Worm (Caenorhabditis elegans) whole organism, L1 larva: Measurements from ENCODE around the gene F49C12.9.
A peak's percentile ranks its signal among the peaks of the same experiment; 100 is the strongest.

Source experiments
- C04F5.9 ChIP-seq: sonication (generic microtip); optimal IDR thresholded peaks from 2 replicates; lab custom pipeline; 2016; ENCODE audit warnings: missing genetic modification characterization, missing compliant biosample characterization
- C34B4.2 ChIP-seq: sonication (generic microtip); optimal IDR thresholded peaks from 2 replicates; lab custom pipeline; 2017; ENCODE audit warnings: mild to moderate bottlenecking, missing genetic modification characterization, missing compliant biosample characterization
- F16B12.6 ChIP-seq: fragments of 150-350 bp; optimal IDR thresholded peaks from 2 replicates; lab custom pipeline; 2014; ENCODE audit warnings: missing biosample characterization, missing genetic modification characterization
- Y116A8C.19 ChIP-seq: sonication (generic microtip); optimal IDR thresholded peaks from 2 replicates; lab custom pipeline; 2016; ENCODE audit warnings: missing compliant biosample characterization, missing genetic modification characterization, borderline replicate concordance
- aha-1 ChIP-seq: fragments of 150-350 bp; optimal IDR thresholded peaks from 2 replicates; lab custom pipeline; 2014; ENCODE audit warnings: missing biosample characterization, missing genetic modification characterization
- alr-1 ChIP-seq: fragments of 200-800 bp; sonication (Bioruptor generic); optimal IDR thresholded peaks from 2 replicates; lab custom pipeline; 2018; ENCODE audit warnings: borderline replicate concordance, mild to moderate bottlenecking, missing genetic modification characterization, missing compliant biosample characterization
- blmp-1 ChIP-seq: fragments of 150-350 bp; optimal IDR thresholded peaks from 2 replicates; lab custom pipeline; 2014; ENCODE audit warnings: missing biosample characterization, missing genetic modification characterization
- ceh-8 ChIP-seq: fragments of 200-800 bp; sonication (Bioruptor generic); optimal IDR thresholded peaks from 2 replicates; lab custom pipeline; 2018; ENCODE audit warnings: mild to moderate bottlenecking, missing genetic modification characterization, moderate library complexity, missing compliant biosample characterization
- ceh-82 ChIP-seq, 3 experiments: fragments of 150-350 bp in 1 of 3; sonication (generic microtip) in 2 of 3; optimal IDR thresholded peaks; 2 replicates each; lab custom pipeline; 2014 to 2017; ENCODE audit warnings: missing biosample characterization in 3 of 3, missing genetic modification characterization in 3 of 3
- ceh-88 ChIP-seq: fragments of 200-800 bp; sonication (Bioruptor generic); IDR thresholded peaks from 2 replicates; pipeline ENCODE4 v1.3.6; 2022; ENCODE audit warnings: missing genetic modification characterization, missing compliant biosample characterization
- dpl-1 ChIP-seq, 3 experiments: fragments of 150-350 bp in 2 of 3; sonication (generic microtip) in 1 of 3; optimal IDR thresholded peaks; 2 replicates each; lab custom pipeline; 2014 to 2017; ENCODE audit warnings: missing biosample characterization in 3 of 3, missing genetic modification characterization in 3 of 3, missing genetic modification reagents in 3 of 3
- dsc-1 ChIP-seq: sonication (generic microtip); optimal IDR thresholded peaks from 2 replicates; lab custom pipeline; 2016; ENCODE audit warnings: mild to moderate bottlenecking, missing genetic modification characterization, missing compliant biosample characterization
- efl-3 ChIP-seq: fragments of 200-800 bp; sonication (Bioruptor generic); optimal IDR thresholded peaks from 2 replicates; lab custom pipeline; 2018; ENCODE audit warnings: mild to moderate bottlenecking, missing genetic modification characterization, missing compliant biosample characterization
- egl-27 ChIP-seq, 2 experiments: fragments of 150-350 bp in 1 of 2; sonication (generic microtip); optimal IDR thresholded peaks; 3 replicates each; lab custom pipeline; 2017 to 2018; ENCODE audit warnings: missing biosample characterization in 2 of 2, missing genetic modification characterization in 2 of 2, missing genetic modification reagents in 2 of 2
- elt-2 ChIP-seq: sonication (generic microtip); optimal IDR thresholded peaks from 2 replicates; lab custom pipeline; 2016; ENCODE audit warnings: missing genetic modification characterization, mild to moderate bottlenecking, inconsistent platforms, missing compliant biosample characterization, missing genetic modification reagents
- ets-5 ChIP-seq: fragments of 200-800 bp; sonication (Bioruptor generic); IDR thresholded peaks from 2 replicates; pipeline ENCODE4 v1.3.6; 2022; ENCODE audit warnings: missing genetic modification characterization, missing compliant biosample characterization
- fkh-10 ChIP-seq: sonication (generic microtip); optimal IDR thresholded peaks from 2 replicates; lab custom pipeline; 2017; ENCODE audit warnings: missing biosample characterization, missing genetic modification reagents, missing genetic modification characterization
- fkh-4 ChIP-seq: sonication (generic microtip); optimal IDR thresholded peaks from 2 replicates; lab custom pipeline; 2016; ENCODE audit warnings: missing compliant biosample characterization, missing genetic modification characterization, borderline replicate concordance
- fkh-8 ChIP-seq: sonication (generic microtip); optimal IDR thresholded peaks from 2 replicates; lab custom pipeline; 2016; ENCODE audit warnings: mild to moderate bottlenecking, missing genetic modification characterization, missing compliant biosample characterization
- grh-1 ChIP-seq: fragments of 200-800 bp; sonication (Bioruptor generic); IDR thresholded peaks from 2 replicates; pipeline ENCODE4 v1.3.6; 2022; ENCODE audit warnings: missing genetic modification reagents, missing genetic modification characterization, missing compliant biosample characterization
- isw-1 ChIP-seq: fragments of 200-800 bp; sonication (Bioruptor generic); IDR thresholded peaks from 2 replicates; pipeline ENCODE4 v1.3.6; 2022; ENCODE audit warnings: missing genetic modification characterization, missing compliant biosample characterization
- lin-13 ChIP-seq: fragments of 150-350 bp; optimal IDR thresholded peaks from 2 replicates; lab custom pipeline; 2014; ENCODE audit warnings: missing biosample characterization, missing genetic modification reagents, missing genetic modification characterization
- lin-15B ChIP-seq: fragments of 150-350 bp; sonication (generic microtip); optimal IDR thresholded peaks from 3 replicates; lab custom pipeline; 2014; ENCODE audit warnings: missing biosample characterization, missing genetic modification characterization
- lin-39 ChIP-seq: fragments of 150-350 bp; optimal IDR thresholded peaks from 2 replicates; lab custom pipeline; 2014; ENCODE audit warnings: missing biosample characterization, missing genetic modification reagents, missing genetic modification characterization
- lir-3 ChIP-seq: sonication (generic microtip); optimal IDR thresholded peaks from 2 replicates; lab custom pipeline; 2016; ENCODE audit warnings: mild to moderate bottlenecking, missing genetic modification characterization, moderate library complexity, missing compliant biosample characterization; ENCODE audit not compliant: poor library complexity
- lsy-2 ChIP-seq, 2 experiments: fragments of 150-350 bp; optimal IDR thresholded peaks; 2 replicates each; lab custom pipeline; 2014; ENCODE audit warnings: missing biosample characterization in 2 of 2, missing genetic modification characterization in 2 of 2
- mab-9 ChIP-seq: fragments of 200-800 bp; sonication (Bioruptor generic); IDR thresholded peaks from 2 replicates; pipeline ENCODE4 v1.3.6; 2022; ENCODE audit warnings: missing genetic modification reagents, missing genetic modification characterization, missing compliant biosample characterization
- mdl-1 ChIP-seq, 2 experiments: fragments of 150-350 bp; optimal IDR thresholded peaks; 2 replicates each; lab custom pipeline; 2014 to 2017; ENCODE audit warnings: missing biosample characterization in 2 of 2, missing genetic modification characterization in 2 of 2, inconsistent platforms in 1 of 2
- mef-2 ChIP-seq: fragments of 150-350 bp; optimal IDR thresholded peaks from 2 replicates; lab custom pipeline; 2014; ENCODE audit warnings: missing biosample characterization, missing genetic modification characterization
- mep-1 ChIP-seq: fragments of 150-350 bp; optimal IDR thresholded peaks from 2 replicates; lab custom pipeline; 2014; ENCODE audit warnings: missing biosample characterization, missing genetic modification characterization
- nhr-12 ChIP-seq: sonication (generic microtip); optimal IDR thresholded peaks from 2 replicates; lab custom pipeline; 2017; ENCODE audit warnings: missing biosample characterization, missing genetic modification characterization
- nhr-19 ChIP-seq: fragments of 200-800 bp; sonication (Bioruptor generic); conservative IDR thresholded peaks from 2 replicates; pipeline ENCODE4 v1.3.6; 2022; ENCODE audit warnings: missing genetic modification characterization, missing compliant biosample characterization
- nhr-28 ChIP-seq: fragments of 150-350 bp; optimal IDR thresholded peaks from 2 replicates; lab custom pipeline; 2014; ENCODE audit warnings: missing biosample characterization, missing genetic modification characterization
- nhr-47 ChIP-seq: sonication (generic microtip); optimal IDR thresholded peaks from 2 replicates; lab custom pipeline; 2016; ENCODE audit warnings: mild to moderate bottlenecking, missing genetic modification characterization, moderate library complexity, missing compliant biosample characterization
- nhr-76 ChIP-seq: sonication (generic microtip); optimal IDR thresholded peaks from 2 replicates; lab custom pipeline; 2017; ENCODE audit warnings: missing biosample characterization, missing genetic modification characterization
- nhr-77 ChIP-seq: fragments of 150-350 bp; optimal IDR thresholded peaks from 2 replicates; lab custom pipeline; 2014; ENCODE audit warnings: missing biosample characterization, missing genetic modification characterization
- nhr-85 ChIP-seq: sonication (generic microtip); peaks from one replicate; lab custom pipeline; 2016; ENCODE audit warnings: missing genetic modification characterization, inconsistent platforms, missing compliant biosample characterization
- nhr-90 ChIP-seq: sonication (generic microtip); optimal IDR thresholded peaks from 2 replicates; lab custom pipeline; 2016; ENCODE audit warnings: mild to moderate bottlenecking, missing genetic modification characterization, missing compliant biosample characterization; ENCODE audit not compliant: poor library complexity
- pag-3 ChIP-seq: sonication (generic microtip); optimal IDR thresholded peaks from 2 replicates; lab custom pipeline; 2017; ENCODE audit warnings: missing genetic modification characterization, mild to moderate bottlenecking, missing compliant biosample characterization, antibody characterized with exemption, borderline replicate concordance; ENCODE audit not compliant: insufficient read depth
- pqm-1 ChIP-seq: sonication (generic microtip); optimal IDR thresholded peaks from 3 replicates; lab custom pipeline; 2017; ENCODE audit warnings: missing biosample characterization, missing genetic modification characterization
- snu-23 ChIP-seq: sonication (generic microtip); optimal IDR thresholded peaks from 2 replicates; lab custom pipeline; 2016; ENCODE audit warnings: missing genetic modification characterization, missing compliant biosample characterization
- sox-4 ChIP-seq: sonication (generic microtip); optimal IDR thresholded peaks from 2 replicates; lab custom pipeline; 2016; ENCODE audit warnings: missing genetic modification characterization, missing compliant biosample characterization
- sup-37 ChIP-seq: fragments of 200-800 bp; sonication (Bioruptor generic); optimal IDR thresholded peaks from 2 replicates; lab custom pipeline; 2018; ENCODE audit warnings: mild to moderate bottlenecking, missing genetic modification characterization, missing compliant biosample characterization
- tbx-2 ChIP-seq: sonication (generic microtip); optimal IDR thresholded peaks from 2 replicates; lab custom pipeline; 2016; ENCODE audit warnings: missing genetic modification characterization, missing compliant biosample characterization
- tlp-1 ChIP-seq: fragments of 150-350 bp; optimal IDR thresholded peaks from 2 replicates; lab custom pipeline; 2014; ENCODE audit warnings: missing biosample characterization, missing genetic modification characterization
- unc-130 ChIP-seq: fragments of 150-350 bp; optimal IDR thresholded peaks from 2 replicates; lab custom pipeline; 2017; ENCODE audit warnings: missing biosample characterization, missing genetic modification characterization, inconsistent platforms
- unc-86 ChIP-seq: sonication (generic microtip); optimal IDR thresholded peaks from 2 replicates; lab custom pipeline; 2016; ENCODE audit warnings: missing genetic modification characterization, missing compliant biosample characterization
- xbp-1 ChIP-seq: sonication (generic microtip); optimal IDR thresholded peaks from 2 replicates; lab custom pipeline; 2016; ENCODE audit warnings: missing genetic modification characterization, missing compliant biosample characterization
- zip-4 ChIP-seq: fragments of 200-800 bp; sonication (Bioruptor generic); optimal IDR thresholded peaks from 2 replicates; lab custom pipeline; 2018; ENCODE audit warnings: mild to moderate bottlenecking, missing genetic modification characterization, moderate library complexity, missing compliant biosample characterization
- ztf-11 ChIP-seq, 2 experiments: sonication (generic microtip); optimal IDR thresholded peaks; 2 replicates each; lab custom pipeline; 2016 to 2017; ENCODE audit warnings: missing genetic modification characterization in 2 of 2, missing biosample characterization in 1 of 2, missing compliant biosample characterization in 1 of 2
- ztf-4 ChIP-seq: fragments of 150-350 bp; optimal IDR thresholded peaks from 2 replicates; lab custom pipeline; 2014; ENCODE audit warnings: missing biosample characterization, missing genetic modification characterization

Gene F49C12.9

DNA sequence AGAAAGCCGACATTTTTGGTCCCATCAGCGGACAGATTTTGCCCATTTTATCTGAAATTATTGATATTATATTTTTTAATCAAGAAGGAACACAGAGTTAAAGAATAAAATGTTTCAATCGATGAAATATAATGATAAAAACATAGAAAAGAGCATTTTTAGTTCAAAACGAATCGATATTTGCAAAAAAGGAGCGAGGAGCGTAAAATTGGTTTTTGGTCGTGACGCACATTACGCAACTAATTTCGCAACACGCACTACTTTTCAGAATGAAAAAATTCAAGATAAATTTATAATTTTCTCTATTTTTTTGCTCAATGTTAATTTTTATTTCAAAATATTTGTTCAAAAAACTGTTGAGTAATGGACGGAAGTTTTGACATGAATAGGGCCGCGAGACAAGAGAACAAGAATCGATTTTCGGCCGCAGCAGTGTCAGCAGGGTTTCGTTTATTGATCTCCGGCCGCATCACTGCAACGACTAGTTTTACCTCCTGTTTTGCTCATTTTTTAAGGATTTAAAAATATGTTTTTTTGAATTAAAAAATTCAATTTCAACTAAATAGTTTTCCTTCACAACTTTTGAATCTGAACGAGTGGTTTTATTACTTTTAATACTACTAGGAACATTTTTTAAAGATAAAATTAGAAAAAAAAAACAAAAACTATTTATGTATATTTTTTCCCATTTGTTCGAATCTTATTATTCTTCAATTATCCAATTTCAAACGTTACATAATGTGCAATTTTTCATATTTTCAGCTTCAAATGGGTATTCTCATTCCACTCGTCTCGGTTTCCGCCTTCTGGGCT is 5.2 kb upstream of the F49C12.9 start, which contains the start of the genes F49C12.12 and vha-17 (continued):
- TF ChIP-seq xbp-1 (peak; percentile 33), nhr-77 (tag; lab: Kevin White, UChicago) (no peak), efl-3 (GFP tag; lab: Kevin White, UChicago) (no peak), unc-130 (no peak), nhr-28 (tag; lab: Kevin White, UChicago) (no peak), isw-1 (GFP tag; lab: Robert Waterston, UW) (no peak), snu-23 (GFP tag; lab: Kevin White, UChicago) (peak; percentile 68), sup-37 (GFP tag; lab: Kevin White, UChicago) (no peak), blmp-1 (peak; percentile 26), mep-1 (tag; lab: Kevin White, UChicago) (no peak), elt-2 (tag; lab: Kevin White, UChicago) (no peak), tbx-2 (tag; lab: Kevin White, UChicago) (peak; percentile 16), unc-86 (tag; lab: Kevin White, UChicago) (no peak), dsc-1 (tag; lab: Kevin White, UChicago) (no peak), pag-3 (tag; lab: Kevin White, UChicago) (no peak), aha-1 (tag; lab: Kevin White, UChicago) (no peak), lin-15B (tag; lab: Kevin White, UChicago) (no peak), ets-5 (no peak), nhr-90 (tag; lab: Kevin White, UChicago) (no peak), fkh-8 (tag; lab: Kevin White, UChicago) (no peak), fkh-4 (tag; lab: Kevin White, UChicago) (no peak), zip-4 (GFP tag; lab: Kevin White, UChicago) (peak; percentile 45), nhr-12 (tag; lab: Kevin White, UChicago) (no peak), ceh-88 (GFP tag; lab: Robert Waterston, UW) (no peak), lsy-2 (tag; optimal IDR thresholded peaks at IDR 0.05; lab: Kevin White, UChicago) (peak in 1 of 2 experiments; percentile 52), mab-9 (GFP tag; lab: Robert Waterston, UW) (no peak), sox-4 (tag; lab: Kevin White, UChicago) (no peak), F16B12.6 (tag; lab: Kevin White, UChicago) (no peak), Y116A8C.19 (tag; lab: Kevin White, UChicago) (no peak), lin-39 (no peak), C04F5.9 (tag; lab: Kevin White, UChicago) (no peak), nhr-76 (no peak), ztf-11 (tag; optimal IDR thresholded peaks at IDR 0.05; lab: Kevin White, UChicago) (no peak), egl-27 (tag; optimal IDR thresholded peaks at IDR 0.05; lab: Kevin White, UChicago) (no peak), dpl-1 (GFP tag; optimal IDR thresholded peaks at IDR 0.05; lab: Kevin White, UChicago) (peak in 2 of 3 experiments; percentile 19 to 52), alr-1 (no peak), tlp-1 (tag; lab: Kevin White, UChicago) (no peak), ztf-4 (tag; lab: Kevin White, UChicago) (no peak), ceh-82 (tag; optimal IDR thresholded peaks at IDR 0.05; lab: Kevin White, UChicago) (peak in 1 of 3 experiments; percentile 14), nhr-85 (tag; lab: Kevin White, UChicago) (peak; percentile 70), C34B4.2 (no peak), ceh-8 (GFP tag; lab: Kevin White, UChicago) (no peak), mdl-1 (tag; optimal IDR thresholded peaks at IDR 0.05; lab: Kevin White, UChicago) (no peak), grh-1 (GFP tag; lab: Robert Waterston, UW) (no peak), pqm-1 (tag; lab: Kevin White, UChicago) (no peak), lin-13 (GFP tag; lab: Kevin White, UChicago) (no peak), nhr-47 (tag; lab: Kevin White, UChicago) (peak; percentile 31), nhr-19 (GFP tag; lab: Robert Waterston, UW) (0 out of 2 replicates have a peak, but pooled peaks have one; percentile 6), fkh-10 (GFP tag; lab: Kevin White, UChicago) (no peak), lir-3 (tag; lab: Kevin White, UChicago) (no peak), mef-2 (tag; lab: Kevin White, UChicago) (no peak)
